Worm (Caenorhabditis elegans) whole organism, young adult: ENCODE results near the gene F49C5.3.

Source experiments
- D2030.7 ChIP-seq: fragments of 200-800 bp; sonication (Bioruptor generic); IDR thresholded peaks from 2 replicates; pipeline ENCODE4 v1.3.6; 2022; ENCODE audit warnings: missing genetic modification reagents, missing genetic modification characterization, missing compliant biosample characterization
- Y56A3A.18 ChIP-seq: fragments of 200-800 bp; sonication (Bioruptor generic); IDR thresholded peaks from 2 replicates; pipeline ENCODE4 v1.3.6; 2022; ENCODE audit warnings: missing genetic modification reagents, missing genetic modification characterization, missing compliant biosample characterization
- athp-1 ChIP-seq: sonication (generic microtip); optimal IDR thresholded peaks from 2 replicates; lab custom pipeline; 2017; ENCODE audit warnings: mild to moderate bottlenecking, missing genetic modification characterization, missing compliant biosample characterization
- attf-6 ChIP-seq: fragments of 200-800 bp; sonication (Bioruptor generic); IDR thresholded peaks from 2 replicates; pipeline ENCODE4 v1.3.6; 2022; ENCODE audit warnings: missing genetic modification reagents, missing genetic modification characterization, missing compliant biosample characterization
- ceh-40 ChIP-seq: fragments of 200-800 bp; sonication (Bioruptor generic); IDR thresholded peaks from 2 replicates; pipeline ENCODE4 v1.3.6; 2022; ENCODE audit warnings: missing genetic modification characterization, missing compliant biosample characterization
- ceh-58 ChIP-seq: fragments of 200-800 bp; sonication (Bioruptor generic); IDR thresholded peaks from 2 replicates; pipeline ENCODE4 v1.3.6; 2022; ENCODE audit warnings: missing genetic modification characterization, missing compliant biosample characterization
- egl-18 ChIP-seq: fragments of 200-800 bp; sonication (Bioruptor generic); IDR thresholded peaks from 2 replicates; pipeline ENCODE4 v1.3.6; 2022; ENCODE audit warnings: missing genetic modification reagents, missing genetic modification characterization, missing compliant biosample characterization
- ekl-4 ChIP-seq: fragments of 200-800 bp; sonication (Bioruptor generic); IDR thresholded peaks from 2 replicates; pipeline ENCODE4 v1.3.6; 2022; ENCODE audit warnings: missing genetic modification reagents, missing genetic modification characterization, missing compliant biosample characterization
- lin-54 ChIP-seq: fragments of 200-800 bp; sonication (Bioruptor generic); optimal IDR thresholded peaks from 2 replicates; lab custom pipeline; 2018; ENCODE audit warnings: mild to moderate bottlenecking, missing genetic modification characterization, missing compliant biosample characterization
- mcd-1 ChIP-seq: fragments of 200-800 bp; sonication (Bioruptor generic); IDR thresholded peaks from 2 replicates; pipeline ENCODE4 v1.3.6; 2022; ENCODE audit warnings: missing genetic modification reagents, missing genetic modification characterization, missing compliant biosample characterization
- nhr-179 ChIP-seq: sonication (generic microtip); optimal IDR thresholded peaks from 2 replicates; lab custom pipeline; 2016; ENCODE audit warnings: mild to moderate bottlenecking, missing genetic modification characterization, missing compliant biosample characterization
- repo-1 ChIP-seq: sonication (generic microtip); optimal IDR thresholded peaks from 2 replicates; lab custom pipeline; 2017; ENCODE audit warnings: mild to moderate bottlenecking, missing genetic modification characterization, missing compliant biosample characterization
- snpc-4 ChIP-seq, 5 experiments: fragments of 150-350 bp in 1 of 5; sonication (generic microtip) in 4 of 5; optimal IDR thresholded peaks; 2 replicates each; lab custom pipeline; 2014 to 2018; ENCODE audit warnings: missing genetic modification characterization in 5 of 5, missing biosample characterization in 3 of 5, antibody characterized with exemption in 2 of 5, mild to moderate bottlenecking in 2 of 5, missing compliant biosample characterization in 2 of 5, missing genotype in 2 of 5, moderate library complexity in 2 of 5, missing genetic modification reagents in 1 of 5
- zim-3 ChIP-seq: sonication (generic microtip); optimal IDR thresholded peaks from 2 replicates; lab custom pipeline; 2017; ENCODE audit warnings: mild to moderate bottlenecking, missing genetic modification characterization, moderate library complexity, missing compliant biosample characterization

DNA sequence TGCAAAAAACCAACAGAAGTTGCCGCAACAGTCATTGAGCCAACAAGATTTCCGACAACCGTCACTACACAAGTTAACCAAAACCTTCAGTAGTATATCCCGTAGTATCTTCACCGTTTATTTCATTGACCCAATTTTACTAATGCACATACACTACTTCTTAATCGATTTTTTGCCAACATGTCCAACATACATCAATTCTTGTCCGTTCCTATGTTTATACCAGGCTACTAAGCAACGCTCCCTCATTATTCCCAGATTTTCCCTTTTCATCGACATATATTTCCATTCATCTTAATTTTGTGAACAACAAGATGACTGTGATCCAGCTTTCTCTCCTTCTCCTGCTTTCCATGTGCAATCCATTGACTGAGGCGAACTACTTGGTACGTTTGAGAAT lies 29.5 kb downstream of the F49C5.3 start, which contains the start of gene F49C5.7:
- no peak for TF ChIP-seq repo-1
- TF ChIP-seq zim-3 (tag; lab: Kevin White, UChicago): no peak
- TF ChIP-seq lin-54: no peak
- TF ChIP-seq nhr-179 (tag; lab: Kevin White, UChicago): no peak
- no peak for TF ChIP-seq attf-6 (GFP tag; lab: Robert Waterston, UW)
- no peak for TF ChIP-seq D2030.7 (GFP tag; lab: Robert Waterston, UW)
- TF ChIP-seq mcd-1: no peak
- TF ChIP-seq Y56A3A.18 (GFP tag; lab: Robert Waterston, UW): no peak
- no peak for TF ChIP-seq ceh-40 (GFP tag; lab: Robert Waterston, UW)
- no peak for TF ChIP-seq ekl-4 (GFP tag; lab: Robert Waterston, UW)
- no peak for TF ChIP-seq snpc-4 (GFP tag; optimal IDR thresholded peaks at IDR 0.05; lab: Kevin White, UChicago)
- TF ChIP-seq snpc-4 (tag; optimal IDR thresholded peaks at IDR 0.05; lab: Kevin White, UChicago): no peak
- no peak for TF ChIP-seq ceh-58
- no peak for TF ChIP-seq egl-18 (GFP tag; lab: Robert Waterston, UW)
- no peak for TF ChIP-seq athp-1 (tag; lab: Kevin White, UChicago)
